Worm (Caenorhabditis elegans) whole organism, L3 larva: ENCODE results near the gene col-3.

Experiments used
- eor-1 ChIP-seq, 2 experiments: fragments of 150-350 bp; optimal IDR thresholded peaks; 2 replicates each; lab custom pipeline; 2014 to 2018; ENCODE audit warnings: missing biosample characterization in 2 of 2, missing genetic modification characterization in 2 of 2
- nhr-237 ChIP-seq: fragments of 150-350 bp; optimal IDR thresholded peaks from 2 replicates; lab custom pipeline; 2014; ENCODE audit warnings: missing biosample characterization, missing genetic modification characterization
- pha-4 ChIP-seq: fragments of 150-350 bp; optimal IDR thresholded peaks from 2 replicates; lab custom pipeline; 2014; ENCODE audit warnings: missing biosample characterization, missing genetic modification reagents, missing genetic modification characterization
- ztf-11 ChIP-seq: fragments of 150-350 bp; optimal IDR thresholded peaks from 2 replicates; lab custom pipeline; 2014; ENCODE audit warnings: missing biosample characterization, missing genetic modification characterization

DNA sequence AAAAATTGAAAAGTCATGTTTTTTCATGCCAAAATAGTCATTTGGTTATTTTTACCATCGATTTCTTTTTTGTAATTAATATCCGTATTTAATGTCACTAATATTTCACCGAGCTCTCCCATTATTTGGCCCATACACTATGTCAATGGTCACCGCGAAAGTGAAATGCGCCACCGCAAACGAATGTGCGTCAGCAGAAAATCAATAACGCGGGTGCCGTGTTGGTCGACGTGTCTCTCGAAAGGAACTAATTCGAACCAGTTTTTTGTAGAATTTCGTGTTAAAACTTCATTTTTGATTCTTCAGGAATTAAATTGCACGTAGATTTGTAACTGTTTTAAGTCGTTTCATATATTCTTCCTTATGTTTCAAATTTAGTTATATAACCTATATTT, 2.0 kb downstream of the col-3 start:
- no peak for TF ChIP-seq nhr-237 (tag; lab: Kevin White, UChicago)
- no peak for TF ChIP-seq ztf-11 (tag; lab: Kevin White, UChicago)
- TF ChIP-seq pha-4 (tag; lab: Kevin White, UChicago), result peak; percentile 9
- TF ChIP-seq eor-1 (tag; optimal IDR thresholded peaks at IDR 0.05; lab: Kevin White, UChicago), result no peak
